Worm (Caenorhabditis elegans) whole organism, L4 larva: ENCODE results near the gene sym-1.

Experiments
- D1046.2 ChIP-seq: fragments of 200-800 bp; sonication (Bioruptor generic); IDR thresholded peaks from 2 replicates; pipeline ENCODE4 v1.3.6; 2022; ENCODE audit warnings: missing genetic modification characterization, missing compliant biosample characterization
- F37D6.2 ChIP-seq: sonication (generic microtip); optimal IDR thresholded peaks from 2 replicates; lab custom pipeline; 2016; ENCODE audit warnings: mild to moderate bottlenecking, missing genetic modification characterization, missing compliant biosample characterization
- T26A8.4 ChIP-seq: fragments of 200-800 bp; sonication (Bioruptor generic); IDR thresholded peaks from 2 replicates; pipeline ENCODE4 v1.3.6; 2022; ENCODE audit warnings: missing genetic modification characterization, missing compliant biosample characterization
- ZK546.5 ChIP-seq, 2 experiments: sonication (generic microtip); optimal IDR thresholded peaks; 2 replicates each; lab custom pipeline; 2017; ENCODE audit warnings: missing biosample characterization in 2 of 2, missing genetic modification characterization in 2 of 2
- aha-1 ChIP-seq: fragments of 150-350 bp; peaks from one replicate; lab custom pipeline; 2014; ENCODE audit warnings: missing biosample characterization, missing genetic modification characterization
- arid-1 ChIP-seq: fragments of 200-800 bp; sonication (Bioruptor generic); conservative IDR thresholded peaks from 2 replicates; pipeline ENCODE4 v1.3.6; 2022; ENCODE audit warnings: missing genetic modification reagents, missing genetic modification characterization, missing compliant biosample characterization
- ceh-20 ChIP-seq: fragments of 200-800 bp; sonication (Bioruptor generic); IDR thresholded peaks from 2 replicates; pipeline ENCODE4 v1.3.6; 2022; ENCODE audit warnings: missing genetic modification reagents, missing genetic modification characterization, missing compliant biosample characterization
- ceh-28 ChIP-seq: fragments of 150-350 bp; optimal IDR thresholded peaks from 2 replicates; lab custom pipeline; 2014; ENCODE audit warnings: missing biosample characterization, missing genetic modification reagents, missing genetic modification characterization
- cey-2 ChIP-seq: sonication (generic microtip); optimal IDR thresholded peaks from 3 replicates; lab custom pipeline; 2017; ENCODE audit warnings: missing genetic modification characterization, mild to moderate bottlenecking, missing compliant biosample characterization, antibody characterized with exemption, borderline replicate concordance; ENCODE audit not compliant: insufficient read depth
- daf-16 ChIP-seq, 3 experiments: sonication (generic microtip); optimal IDR thresholded peaks; 2 replicates each; lab custom pipeline; 2016 to 2017; ENCODE audit warnings: missing genetic modification characterization in 3 of 3, missing genetic modification reagents in 3 of 3, mild to moderate bottlenecking in 2 of 3, missing compliant biosample characterization in 2 of 3, missing biosample characterization in 1 of 3, moderate library complexity in 1 of 3
- dmd-6 ChIP-seq: fragments of 200-800 bp; sonication (Bioruptor generic); IDR thresholded peaks from 2 replicates; pipeline ENCODE4 v1.3.6; 2022; ENCODE audit warnings: missing genetic modification reagents, missing genetic modification characterization, missing compliant biosample characterization
- duxl-1 ChIP-seq: sonication (generic microtip); optimal IDR thresholded peaks from 2 replicates; lab custom pipeline; 2016; ENCODE audit warnings: mild to moderate bottlenecking, missing genetic modification characterization, moderate library complexity, missing compliant biosample characterization; ENCODE audit not compliant: poor library complexity
- dve-1 ChIP-seq: sonication (generic microtip); optimal IDR thresholded peaks from 2 replicates; lab custom pipeline; 2017; ENCODE audit warnings: antibody characterized with exemption, mild to moderate bottlenecking, missing genetic modification characterization, missing compliant biosample characterization; ENCODE audit not compliant: insufficient read depth
- egl-27 ChIP-seq: sonication (generic microtip); optimal IDR thresholded peaks from 3 replicates; lab custom pipeline; 2017; ENCODE audit warnings: missing biosample characterization, missing genetic modification reagents, missing genetic modification characterization
- egl-43 ChIP-seq: fragments of 200-800 bp; sonication (Bioruptor generic); IDR thresholded peaks from 2 replicates; pipeline ENCODE4 v1.3.6; 2022; ENCODE audit warnings: missing genetic modification reagents, missing genetic modification characterization, missing compliant biosample characterization
- hif-1 ChIP-seq, 2 experiments: sonication (generic microtip); optimal IDR thresholded peaks; 2 replicates each; lab custom pipeline; 2016 to 2017; ENCODE audit warnings: missing compliant biosample characterization in 2 of 2, missing genetic modification characterization in 2 of 2, missing genetic modification reagents in 2 of 2, missing genotype in 2 of 2, mild to moderate bottlenecking in 1 of 2
- hlh-11 ChIP-seq: fragments of 200-800 bp; sonication (Bioruptor generic); optimal IDR thresholded peaks from 2 replicates; lab custom pipeline; 2018; ENCODE audit warnings: mild to moderate bottlenecking, missing genetic modification characterization, missing compliant biosample characterization
- hmg-1.1 ChIP-seq: fragments of 200-800 bp; sonication (Bioruptor generic); IDR thresholded peaks from 2 replicates; pipeline ENCODE4 v1.3.6; 2022; ENCODE audit warnings: missing genetic modification reagents, missing genetic modification characterization, missing compliant biosample characterization
- lim-7 ChIP-seq: fragments of 200-800 bp; sonication (Bioruptor generic); IDR thresholded peaks from 2 replicates; pipeline ENCODE4 v1.3.6; 2022; ENCODE audit warnings: missing genetic modification characterization, missing compliant biosample characterization
- lin-1 ChIP-seq: fragments of 200-800 bp; sonication (Bioruptor generic); IDR thresholded peaks from 2 replicates; pipeline ENCODE4 v1.3.6; 2022; ENCODE audit warnings: missing genetic modification reagents, missing genetic modification characterization, missing compliant biosample characterization
- lin-13 ChIP-seq: fragments of 150-350 bp; optimal IDR thresholded peaks from 2 replicates; lab custom pipeline; 2014; ENCODE audit warnings: missing biosample characterization, missing genetic modification reagents, missing genetic modification characterization
- lin-29 ChIP-seq: fragments of 200-800 bp; sonication (Bioruptor generic); IDR thresholded peaks from 2 replicates; pipeline ENCODE4 v1.3.6; 2022; ENCODE audit warnings: missing genetic modification reagents, missing genetic modification characterization, missing compliant biosample characterization
- lin-38 ChIP-seq: fragments of 200-800 bp; sonication (Bioruptor generic); IDR thresholded peaks from 2 replicates; pipeline ENCODE4 v1.3.6; 2022; ENCODE audit warnings: missing genetic modification reagents, missing genetic modification characterization, missing compliant biosample characterization
- lin-39 ChIP-seq: fragments of 150-350 bp; optimal IDR thresholded peaks from 2 replicates; lab custom pipeline; 2014; ENCODE audit warnings: missing biosample characterization, missing genetic modification reagents, missing genetic modification characterization
- lsy-2 ChIP-seq, 2 experiments: fragments of 150-350 bp in 1 of 2; sonication (generic microtip) in 1 of 2; optimal IDR thresholded peaks; 2 replicates each; lab custom pipeline; 2014 to 2017; ENCODE audit warnings: missing biosample characterization in 2 of 2, missing genetic modification characterization in 2 of 2
- madf-5 ChIP-seq, 2 experiments: fragments of 200-800 bp; sonication (Bioruptor generic); IDR thresholded peaks; 2 replicates each; pipeline ENCODE4 v1.3.6; 2022; ENCODE audit warnings: missing compliant biosample characterization in 2 of 2, missing genetic modification characterization in 2 of 2
- mdl-1 ChIP-seq, 2 experiments: fragments of 150-350 bp in 1 of 2; sonication (generic microtip) in 1 of 2; optimal IDR thresholded peaks; 2 replicates each; lab custom pipeline; 2014 to 2017; ENCODE audit warnings: missing biosample characterization in 2 of 2, missing genetic modification characterization in 2 of 2
- mep-1 ChIP-seq: fragments of 150-350 bp; sonication (generic microtip); optimal IDR thresholded peaks from 3 replicates; lab custom pipeline; 2014; ENCODE audit warnings: missing biosample characterization, missing genetic modification characterization
- mxl-3 ChIP-seq: fragments of 200-800 bp; sonication (Bioruptor generic); optimal IDR thresholded peaks from 2 replicates; lab custom pipeline; 2018; ENCODE audit warnings: mild to moderate bottlenecking, missing genetic modification characterization, missing compliant biosample characterization
- nhr-11 ChIP-seq: fragments of 150-350 bp; optimal IDR thresholded peaks from 2 replicates; lab custom pipeline; 2014; ENCODE audit warnings: missing biosample characterization, missing genetic modification characterization
- nhr-111 ChIP-seq: fragments of 200-800 bp; sonication (Bioruptor generic); optimal IDR thresholded peaks from 2 replicates; lab custom pipeline; 2018; ENCODE audit warnings: mild to moderate bottlenecking, missing genetic modification characterization, missing compliant biosample characterization
- nhr-28 ChIP-seq: fragments of 150-350 bp; optimal IDR thresholded peaks from 2 replicates; lab custom pipeline; 2014; ENCODE audit warnings: missing biosample characterization, missing genetic modification characterization
- nhr-41 ChIP-seq: fragments of 200-800 bp; sonication (Bioruptor generic); IDR thresholded peaks from 2 replicates; pipeline ENCODE4 v1.3.6; 2022; ENCODE audit warnings: missing genetic modification reagents, missing genetic modification characterization, missing compliant biosample characterization
- nhr-42 ChIP-seq: fragments of 200-800 bp; sonication (Bioruptor generic); IDR thresholded peaks from 2 replicates; pipeline ENCODE4 v1.3.6; 2022; ENCODE audit warnings: missing genetic modification characterization, missing compliant biosample characterization
- nhr-77 ChIP-seq: fragments of 150-350 bp; optimal IDR thresholded peaks from 2 replicates; lab custom pipeline; 2014; ENCODE audit warnings: missing biosample characterization, missing genetic modification characterization
- pqm-1 ChIP-seq: sonication (generic microtip); optimal IDR thresholded peaks from 2 replicates; lab custom pipeline; 2017; ENCODE audit warnings: missing biosample characterization, missing genetic modification characterization
- rbr-2 ChIP-seq: sonication (generic microtip); optimal IDR thresholded peaks from 2 replicates; lab custom pipeline; 2016; ENCODE audit warnings: missing genotype, missing genetic modification characterization, missing compliant biosample characterization
- sdz-12 ChIP-seq: fragments of 200-800 bp; sonication (Bioruptor generic); optimal IDR thresholded peaks from 2 replicates; lab custom pipeline; 2018; ENCODE audit warnings: mild to moderate bottlenecking, missing genetic modification characterization, missing compliant biosample characterization
- set-16 ChIP-seq: fragments of 200-800 bp; sonication (Bioruptor generic); IDR thresholded peaks from 2 replicates; pipeline ENCODE4 v1.3.6; 2022; ENCODE audit warnings: missing genetic modification reagents, missing genetic modification characterization, missing compliant biosample characterization
- unc-62 ChIP-seq, 3 experiments: fragments of 150-350 bp in 1 of 3; sonication (generic microtip); optimal IDR thresholded peaks in 2 of 3; peaks in 1 of 3; 1 replicate in 1 of 3; 2 replicates in 2 of 3; lab custom pipeline; 2014 to 2017; ENCODE audit warnings: missing biosample characterization in 3 of 3, missing genetic modification characterization in 3 of 3, missing genetic modification reagents in 3 of 3, missing genotype in 1 of 3
- vab-7 ChIP-seq: fragments of 200-800 bp; sonication (Bioruptor generic); IDR thresholded peaks from 2 replicates; pipeline ENCODE4 v1.3.6; 2022; ENCODE audit warnings: missing genetic modification reagents, missing genetic modification characterization, missing compliant biosample characterization
- zfp-3 ChIP-seq: fragments of 200-800 bp; sonication (Bioruptor generic); conservative IDR thresholded peaks from 2 replicates; pipeline ENCODE4 v1.3.6; 2022; ENCODE audit warnings: missing genetic modification reagents, missing genetic modification characterization, missing compliant biosample characterization

sym-1 gene

ce11 chrX:14602676-14603075 lies 21.3 kb downstream of the sym-1 start, which contains the start of gene eor-2 (continued):
- TF ChIP-seq nhr-28 (tag; lab: Kevin White, UChicago) = peak; percentile 86
- peak; percentile 8 for TF ChIP-seq lin-13
- peak; percentile 37 for TF ChIP-seq nhr-11 (tag; lab: Kevin White, UChicago)
- TF ChIP-seq ceh-20 = 0 out of 2 replicates have a peak, but pooled peaks have one; percentile 38
- TF ChIP-seq duxl-1 = no peak
- no peak for TF ChIP-seq F37D6.2 (tag; lab: Kevin White, UChicago)
- TF ChIP-seq hmg-1.1 (GFP tag; lab: Robert Waterston, UW) = peak; percentile 82
- peak; percentile 76 for TF ChIP-seq dve-1 (tag; lab: Kevin White, UChicago)
- TF ChIP-seq hlh-11 = peak; percentile 95
- TF ChIP-seq pqm-1 (tag; lab: Kevin White, UChicago) = peak; percentile 41
- TF ChIP-seq lsy-2 (tag; optimal IDR thresholded peaks at IDR 0.05; lab: Kevin White, UChicago) = peak in 1 of 2 experiments; percentile 74
- TF ChIP-seq nhr-41 (GFP tag; lab: Robert Waterston, UW) = 0 out of 2 replicates have a peak, but pooled peaks have one; percentile 53
- TF ChIP-seq dmd-6 (GFP tag; lab: Robert Waterston, UW) = peak; percentile 82
- no peak for TF ChIP-seq lin-29 (GFP tag; lab: Robert Waterston, UW)
- TF ChIP-seq cey-2 (tag; lab: Kevin White, UChicago) = no peak
- no peak for TF ChIP-seq lim-7 (GFP tag; lab: Robert Waterston, UW)
- TF ChIP-seq sdz-12 (GFP tag; lab: Kevin White, UChicago) = no peak
- TF ChIP-seq mxl-3 (GFP tag; lab: Kevin White, UChicago) = peak; percentile 98
- TF ChIP-seq nhr-77 (tag; lab: Kevin White, UChicago) = peak; percentile 56
- no peak for TF ChIP-seq nhr-111 (GFP tag; lab: Kevin White, UChicago)
- peak; percentile 65 for TF ChIP-seq rbr-2 (tag; lab: Kevin White, UChicago)
- peak; percentile 97 for TF ChIP-seq aha-1 (tag; lab: Kevin White, UChicago)
- TF ChIP-seq egl-27 (tag; lab: Kevin White, UChicago) = no peak
- no peak; the same call in 1 of the 2 replicates for TF ChIP-seq T26A8.4 (GFP tag; lab: Robert Waterston, UW)
- peak; percentile 41 for TF ChIP-seq ceh-28 (tag; lab: Kevin White, UChicago)
- peak; percentile 82 for TF ChIP-seq arid-1 (GFP tag; lab: Robert Waterston, UW)

- TF ChIP-seq aha-1 (tag; lab: Kevin White, UChicago) (peak; percentile 69), set-16 (GFP tag; lab: Robert Waterston, UW) (no peak)
These were observed 26.3 kb downstream of the sym-1 start for ce11 chrX:14607770-14608169.

DNA sequence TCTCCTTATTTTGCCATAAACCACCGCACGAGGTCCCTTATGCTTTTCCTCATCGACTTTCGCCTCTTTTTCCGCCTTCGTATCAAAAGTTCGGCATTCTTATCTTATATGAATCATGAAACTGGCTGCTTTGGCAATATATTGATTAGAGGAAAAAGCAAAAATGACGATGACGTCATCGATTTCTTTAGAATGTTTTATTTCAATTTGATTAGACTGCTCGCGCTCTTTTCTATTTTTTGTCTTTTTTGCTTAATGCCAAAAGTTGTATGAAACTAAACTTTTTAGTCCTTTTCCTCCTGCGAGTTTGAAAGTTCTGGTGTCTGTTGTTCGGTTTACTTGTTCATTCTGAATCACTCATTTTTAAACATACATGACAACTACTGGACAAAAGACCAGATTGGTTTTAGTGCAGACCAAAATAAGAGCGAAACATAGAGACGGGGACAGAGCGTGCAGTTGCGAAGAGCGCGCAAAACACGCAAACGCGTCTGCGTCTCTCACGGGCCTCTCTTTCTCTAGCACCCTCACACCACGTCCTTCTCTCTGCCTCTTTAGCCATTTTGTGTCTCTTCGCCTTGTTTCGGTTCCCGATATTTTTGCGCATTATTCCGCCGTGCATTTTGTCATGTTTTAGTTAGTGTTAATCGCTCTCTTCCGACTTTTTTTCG lies 28.8 kb downstream of the sym-1 start:
- TF ChIP-seq daf-16 (GFP tag; optimal IDR thresholded peaks at IDR 0.05; lab: Kevin White, UChicago) = no peak
- TF ChIP-seq daf-16 (tag; optimal IDR thresholded peaks at IDR 0.05; lab: Kevin White, UChicago) = peak; percentile 35
- no peak for TF ChIP-seq D1046.2
- no peak for TF ChIP-seq sdz-12 (GFP tag; lab: Kevin White, UChicago)
- TF ChIP-seq hlh-11 = peak; percentile 53
- no peak for TF ChIP-seq egl-27 (tag; lab: Kevin White, UChicago)
- TF ChIP-seq lin-38 (GFP tag; lab: Robert Waterston, UW) = no peak
- no peak for TF ChIP-seq zfp-3 (GFP tag; lab: Robert Waterston, UW)
- TF ChIP-seq lim-7 (GFP tag; lab: Robert Waterston, UW) = no peak
- peak in 1 of 2 experiments; percentile 89 for TF ChIP-seq unc-62 (GFP tag; optimal IDR thresholded peaks at IDR 0.05 in 1 of 2; lab: Kevin White, UChicago)
- no peak for TF ChIP-seq unc-62 (tag; optimal IDR thresholded peaks at IDR 0.05; lab: Kevin White, UChicago)
- TF ChIP-seq nhr-42 (GFP tag; lab: Robert Waterston, UW) = no peak
- TF ChIP-seq rbr-2 (tag; lab: Kevin White, UChicago) = peak; percentile 11
- peak; percentile 25 for TF ChIP-seq pqm-1 (tag; lab: Kevin White, UChicago)
- TF ChIP-seq dve-1 (tag; lab: Kevin White, UChicago) = peak; percentile 4
- TF ChIP-seq mdl-1 (tag; optimal IDR thresholded peaks at IDR 0.05; lab: Kevin White, UChicago) = peak in 1 of 2 experiments; percentile 63
- TF ChIP-seq egl-43 (GFP tag; lab: Robert Waterston, UW) = peak; percentile 74; the same call in 1 of the 2 replicates
- TF ChIP-seq hif-1 (tag; optimal IDR thresholded peaks at IDR 0.05; lab: Kevin White, UChicago) = peak in 1 of 2 experiments; percentile 52
- peak; percentile 55 for TF ChIP-seq mep-1
- TF ChIP-seq lin-1 (GFP tag; lab: Robert Waterston, UW) = no peak
- no peak for TF ChIP-seq ZK546.5 (tag; optimal IDR thresholded peaks at IDR 0.05; lab: Kevin White, UChicago)
- peak; percentile 30 for TF ChIP-seq mxl-3 (GFP tag; lab: Kevin White, UChicago)
- TF ChIP-seq madf-5 (GFP tag; IDR thresholded peaks at IDR 0.05; lab: Robert Waterston, UW) = 0 out of 4 replicates have a peak, but pooled peaks of 1 of the 2 experiments have one; percentile 35
- TF ChIP-seq lin-39 (tag; lab: Kevin White, UChicago) = no peak
- no peak for TF ChIP-seq nhr-111 (GFP tag; lab: Kevin White, UChicago)
- 0 out of 2 replicates have a peak, but pooled peaks have one; percentile 30 for TF ChIP-seq vab-7
- peak in 1 of 2 experiments; percentile 0 for TF ChIP-seq lsy-2 (tag; optimal IDR thresholded peaks at IDR 0.05; lab: Kevin White, UChicago)
